Worm (Caenorhabditis elegans): Measurements from ENCODE around the gene ZK892.3.

Gene ZK892.3

DNA sequence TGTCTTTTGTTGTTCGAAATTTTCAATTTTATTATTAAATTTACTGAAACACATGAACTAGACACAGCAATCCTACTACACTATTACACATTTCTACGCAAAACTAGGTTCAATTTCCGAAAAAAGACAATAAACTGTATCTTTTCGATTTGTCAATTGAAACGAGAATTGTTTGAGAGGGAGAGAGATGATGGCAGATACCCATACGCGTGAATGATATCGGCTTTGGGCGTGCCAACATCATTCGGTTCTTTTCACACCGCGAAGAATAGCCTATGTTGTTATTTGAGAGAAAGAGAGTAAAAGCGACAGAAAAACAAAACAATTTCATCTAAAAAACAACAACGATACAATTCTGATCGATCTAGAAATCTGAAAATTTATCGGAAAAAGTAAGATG is 10.1 kb downstream of the ZK892.3 start:
- TF ChIP-seq dao-5 (tag; optimal IDR thresholded peaks at IDR 0.05) (no peak), him-1 (tag; optimal IDR thresholded peaks at IDR 0.05) (no peak), W03F9.2 (tag; optimal IDR thresholded peaks at IDR 0.05) (no peak)

DNA sequence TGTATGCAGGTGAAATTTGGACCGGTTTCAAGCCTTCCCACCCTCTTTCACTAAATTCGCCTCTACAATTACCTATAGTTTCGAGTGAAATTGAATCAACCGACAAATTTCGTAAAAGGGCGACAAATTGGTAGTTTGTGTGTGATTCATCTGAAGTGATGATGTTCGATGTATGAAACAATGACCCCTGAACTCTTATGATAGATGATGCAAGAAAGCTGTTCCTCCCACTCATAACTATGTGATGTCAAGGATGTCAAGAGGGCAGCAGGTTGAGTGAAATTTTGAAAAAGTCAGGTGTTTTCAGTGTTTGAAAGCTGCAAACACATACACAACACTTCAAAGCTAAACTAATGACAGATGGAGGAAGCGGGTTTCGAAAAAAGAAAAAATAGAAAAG is 10.8 kb downstream of the ZK892.3 start:
- TF ChIP-seq him-1 (tag; optimal IDR thresholded peaks at IDR 0.05) (no peak), W03F9.2 (tag; optimal IDR thresholded peaks at IDR 0.05) (no peak), dao-5 (tag; optimal IDR thresholded peaks at IDR 0.05) (no peak)

DNA sequence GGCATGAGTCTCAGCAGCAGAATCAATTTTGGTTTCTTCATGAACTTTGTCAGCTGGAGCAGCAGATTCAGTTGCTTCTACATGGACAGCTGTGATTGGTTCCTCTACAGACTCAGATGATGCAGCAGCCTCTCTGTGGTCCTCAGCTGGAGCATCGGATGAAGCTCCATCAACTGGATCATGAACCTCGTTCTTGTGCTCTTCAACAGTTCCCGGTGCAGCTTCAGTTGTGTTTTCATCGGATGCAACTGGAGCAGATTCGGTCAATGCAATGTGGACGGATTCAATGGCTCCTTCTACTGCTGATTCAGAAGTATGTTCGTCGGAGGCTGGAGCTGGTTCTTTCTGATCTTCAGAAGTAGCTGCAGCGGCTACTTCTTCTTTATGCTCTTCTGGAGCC is 12.7 kb downstream of the ZK892.3 start:
- TF ChIP-seq W03F9.2 (tag; optimal IDR thresholded peaks at IDR 0.05) (no peak), him-1 (tag; optimal IDR thresholded peaks at IDR 0.05) (no peak), dao-5 (tag; optimal IDR thresholded peaks at IDR 0.05) (no peak)

DNA sequence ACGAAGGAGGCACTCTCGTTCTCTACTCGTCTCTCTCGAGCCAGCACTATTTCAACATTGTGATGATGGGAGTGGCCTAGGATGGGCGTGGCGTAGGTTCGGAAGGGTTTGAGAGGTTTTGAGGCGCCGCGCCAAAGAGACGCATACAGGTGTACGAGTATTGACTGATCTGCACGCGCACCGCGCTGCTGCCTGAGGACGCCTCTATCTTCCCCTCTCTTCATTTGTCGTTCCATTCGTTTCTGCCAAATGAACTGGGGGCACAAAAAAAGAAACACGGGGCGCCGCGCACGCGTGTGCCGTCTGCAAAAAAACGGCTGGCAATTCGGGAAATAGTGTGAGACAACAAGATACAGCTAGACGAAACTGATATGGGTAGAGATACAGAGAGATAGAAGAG is 14.4 kb downstream of the ZK892.3 start, which contains the start of gene lec-2:
Gene lec-2 (minus strand): TSS at position 171 of the 400 bp plus-strand sequence.
- no peak for TF ChIP-seq dao-5 (tag; optimal IDR thresholded peaks at IDR 0.05)
- TF ChIP-seq W03F9.2 (tag; optimal IDR thresholded peaks at IDR 0.05), result no peak
- no peak for TF ChIP-seq him-1 (tag; optimal IDR thresholded peaks at IDR 0.05)

DNA sequence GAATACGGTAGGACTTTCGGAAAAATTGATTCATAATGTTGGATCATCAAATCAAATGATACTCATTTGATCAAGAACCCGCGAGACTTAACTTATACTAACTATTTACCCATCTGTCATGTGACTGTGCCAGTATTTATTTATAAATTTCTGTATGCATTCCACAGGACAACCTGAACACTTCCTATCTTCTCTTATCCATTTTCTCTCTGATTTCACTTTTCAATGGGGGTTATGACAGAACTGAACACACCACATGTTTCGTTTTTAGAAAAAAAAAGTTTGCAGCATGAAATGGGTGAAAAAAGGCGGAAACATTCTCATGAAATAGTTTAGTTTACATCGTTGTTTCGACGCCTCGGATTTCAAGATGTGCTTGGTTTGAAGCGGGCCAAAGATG is 15.9 kb downstream of the ZK892.3 start:
- TF ChIP-seq dao-5 (tag; optimal IDR thresholded peaks at IDR 0.05), result no peak
- TF ChIP-seq W03F9.2 (tag; optimal IDR thresholded peaks at IDR 0.05), result no peak
- no peak for TF ChIP-seq him-1 (tag; optimal IDR thresholded peaks at IDR 0.05)

DNA sequence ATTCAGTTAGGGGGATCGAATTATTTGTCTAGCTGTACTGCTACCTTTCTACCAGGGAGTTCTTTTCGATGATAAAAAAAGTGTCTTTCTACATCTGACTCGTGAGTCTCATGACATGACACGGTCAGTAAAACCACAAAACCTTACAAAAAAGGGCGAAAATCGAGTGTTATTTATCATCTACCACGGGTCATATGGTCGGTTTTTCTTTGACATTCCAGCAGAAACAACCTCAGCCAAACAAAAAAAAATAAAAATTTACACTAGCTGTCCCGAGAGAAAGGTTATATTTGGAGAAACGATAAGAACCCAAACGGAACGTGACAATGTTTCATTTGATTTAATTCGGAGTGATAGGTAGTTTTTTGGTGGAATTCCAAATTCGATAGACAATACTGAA is 18.0 kb downstream of the ZK892.3 start:
- TF ChIP-seq dao-5 (tag; optimal IDR thresholded peaks at IDR 0.05) (no peak), W03F9.2 (tag; optimal IDR thresholded peaks at IDR 0.05) (no peak), him-1 (tag; optimal IDR thresholded peaks at IDR 0.05) (no peak)

DNA sequence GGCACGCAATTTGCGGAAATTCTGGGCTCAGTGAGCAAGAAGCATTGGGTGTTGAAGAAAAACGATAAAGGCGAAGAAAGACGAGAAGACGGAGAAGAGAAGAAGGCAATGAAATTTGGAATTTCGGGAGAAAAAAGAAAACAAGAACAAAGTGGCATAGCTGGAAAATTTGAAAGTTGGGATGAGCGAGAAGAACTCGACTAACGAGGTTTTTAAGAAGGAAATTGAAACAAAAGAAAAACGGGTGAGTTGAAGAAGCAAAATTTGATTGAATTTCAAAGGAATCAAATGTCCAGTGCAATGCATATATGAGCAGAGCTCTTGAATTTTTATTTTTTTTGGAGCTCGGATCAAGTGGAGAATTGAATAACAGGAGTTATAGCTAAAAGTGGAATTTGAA is 20.1 kb downstream of the ZK892.3 start:
- TF ChIP-seq W03F9.2 (tag; optimal IDR thresholded peaks at IDR 0.05), result no peak
- no peak for TF ChIP-seq dao-5 (tag; optimal IDR thresholded peaks at IDR 0.05)
- no peak for TF ChIP-seq him-1 (tag; optimal IDR thresholded peaks at IDR 0.05)

DNA sequence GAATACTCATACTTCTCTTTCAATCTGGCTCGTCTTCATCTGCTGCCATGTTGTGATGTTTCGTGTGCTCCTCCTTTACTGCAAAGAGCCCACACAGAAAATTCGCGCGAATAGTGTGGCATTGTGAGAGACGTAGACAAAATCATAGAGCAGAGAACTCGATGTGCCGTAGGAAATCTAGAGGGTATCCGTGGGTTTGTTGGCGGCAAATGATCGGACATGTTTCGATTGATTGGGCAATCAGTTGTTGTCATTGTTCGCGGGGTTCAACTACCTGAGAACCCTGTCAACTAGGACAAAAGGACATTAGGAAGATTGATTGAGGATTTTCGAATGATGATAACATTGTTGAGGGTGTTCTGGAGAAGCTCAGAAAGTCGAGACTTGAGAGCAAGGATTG is 23.4 kb downstream of the ZK892.3 start:
- TF ChIP-seq him-1 (tag; optimal IDR thresholded peaks at IDR 0.05) (no peak), W03F9.2 (tag; optimal IDR thresholded peaks at IDR 0.05) (no peak), dao-5 (tag; optimal IDR thresholded peaks at IDR 0.05) (no peak)

DNA sequence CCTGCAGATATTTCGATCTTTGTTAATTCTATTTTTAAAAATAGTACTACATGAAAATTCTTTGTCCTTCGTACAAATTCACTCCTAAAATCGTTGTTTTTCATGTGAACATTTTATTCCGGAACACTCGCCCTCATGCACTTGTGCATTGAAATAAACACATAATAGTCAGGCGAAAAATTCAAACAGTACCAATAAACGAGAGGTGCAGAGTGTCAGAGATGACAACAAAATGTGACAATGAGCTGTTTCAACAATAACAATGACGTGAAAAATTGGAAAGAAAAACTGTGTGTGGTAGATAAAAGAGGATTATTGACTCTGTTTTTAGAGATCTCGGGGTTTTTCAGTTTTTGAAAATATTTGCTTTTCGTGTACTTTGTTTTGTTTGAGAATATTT is 26.5 kb downstream of the ZK892.3 start, which contains the start of gene F52H3.6:
Gene F52H3.6 (minus strand): TSS at position 228 of the 400 bp plus-strand sequence.
- TF ChIP-seq dao-5 (tag; optimal IDR thresholded peaks at IDR 0.05) (no peak), him-1 (tag; optimal IDR thresholded peaks at IDR 0.05) (no peak), W03F9.2 (tag; optimal IDR thresholded peaks at IDR 0.05) (no peak)

DNA sequence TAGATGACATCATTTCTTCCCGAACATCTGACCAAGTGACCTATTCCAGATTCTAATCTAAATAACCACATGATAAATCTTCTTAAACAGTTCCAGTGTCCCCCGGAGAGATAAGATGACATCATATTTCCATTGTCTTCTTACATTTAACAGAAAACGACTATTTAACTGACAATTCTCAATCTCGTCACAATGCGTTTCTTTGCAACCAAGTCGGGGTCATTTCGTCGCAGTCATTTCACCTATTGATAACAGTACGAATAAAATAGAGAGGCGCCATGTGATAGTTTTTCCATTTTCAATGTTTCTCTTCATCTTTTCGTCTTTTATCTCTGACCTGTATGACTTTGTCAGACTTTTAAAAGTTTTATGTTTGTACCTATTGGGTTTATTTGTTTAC is 27.4 kb downstream of the ZK892.3 start:
- no peak for TF ChIP-seq him-1 (tag; optimal IDR thresholded peaks at IDR 0.05)

DNA sequence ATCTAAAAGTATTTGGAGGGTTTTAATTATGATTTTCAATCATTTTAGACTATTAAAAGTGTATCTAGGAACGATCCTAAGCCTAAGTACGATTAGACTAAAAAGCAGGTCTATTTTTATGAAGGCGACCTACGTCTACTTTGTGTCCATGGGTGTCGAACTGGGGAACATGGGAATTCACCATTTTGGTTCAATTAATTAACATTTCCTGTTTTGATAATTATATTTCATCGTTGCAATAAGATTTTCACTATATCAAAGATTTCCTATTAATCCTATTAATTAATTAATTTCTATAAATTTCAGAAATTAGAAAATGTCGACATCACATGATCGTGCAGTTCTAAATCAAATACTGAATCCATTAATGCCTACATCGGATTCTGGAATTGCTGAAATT is 28.2 kb downstream of the ZK892.3 start, which contains the start of gene ttc-36:
Gene ttc-36 (plus strand): TSS at position 301 of the 400 bp plus-strand sequence.
- no peak for TF ChIP-seq dao-5 (tag; optimal IDR thresholded peaks at IDR 0.05)
- no peak for TF ChIP-seq him-1 (tag; optimal IDR thresholded peaks at IDR 0.05)
- no peak for TF ChIP-seq W03F9.2 (tag; optimal IDR thresholded peaks at IDR 0.05)

DNA sequence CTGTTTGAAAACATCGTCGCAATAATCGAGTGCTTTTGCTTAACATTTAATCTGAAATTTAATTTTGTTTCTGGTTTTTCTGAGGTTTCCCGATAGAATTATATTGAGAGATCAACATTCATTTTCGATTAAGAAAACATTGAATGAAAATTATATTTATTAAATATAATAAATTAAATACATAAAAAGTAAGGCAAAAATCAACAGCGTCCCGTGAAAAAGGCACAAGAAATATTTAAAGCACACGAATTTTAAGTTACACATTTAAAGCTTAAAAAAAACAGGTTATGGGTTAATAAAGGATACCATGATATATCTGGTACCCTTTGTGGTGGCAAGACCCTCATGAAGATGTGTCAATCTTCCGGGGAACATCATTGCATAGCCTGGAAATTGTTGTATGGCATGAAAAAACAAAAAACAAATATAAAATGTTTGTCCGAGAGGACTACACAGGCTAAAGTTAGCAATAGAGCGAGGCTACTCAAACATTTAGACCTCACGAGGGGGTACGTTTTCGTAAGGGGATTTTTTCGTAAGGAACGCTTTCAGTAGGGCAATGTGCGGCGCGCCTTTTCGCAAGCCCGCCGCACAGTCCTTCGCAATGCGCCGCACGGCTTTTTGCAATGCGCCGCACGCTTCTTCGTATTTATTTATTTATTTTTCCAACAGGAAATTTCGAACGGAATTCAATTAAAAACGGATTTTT is 31.7 kb downstream of the ZK892.3 start, which contains the start of gene mtcu-2:
Gene mtcu-2 (minus strand): TSS at position 51 of the 709 bp plus-strand sequence.
- peak; percentile 40 for TF ChIP-seq W03F9.2 (tag; optimal IDR thresholded peaks at IDR 0.05)

DNA sequence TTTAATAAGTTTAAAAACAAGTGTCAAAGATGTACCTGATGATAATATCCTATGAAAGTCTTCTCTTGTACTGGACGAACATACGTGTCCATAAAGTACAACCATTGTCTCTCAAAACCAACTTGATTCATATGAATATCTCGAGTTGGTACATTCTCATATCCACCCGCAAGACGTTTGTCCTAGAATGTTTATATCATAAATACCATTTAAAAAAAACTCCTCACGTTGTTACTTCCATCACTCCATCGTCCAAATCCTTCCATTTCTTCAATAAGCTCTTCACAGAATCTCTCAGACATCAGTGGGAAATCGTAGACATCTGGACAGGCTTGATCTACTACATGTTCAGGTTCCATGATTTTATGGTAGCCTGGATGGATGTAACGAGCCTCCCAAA is 33.8 kb downstream of the ZK892.3 start:
- no peak for TF ChIP-seq W03F9.2 (tag; optimal IDR thresholded peaks at IDR 0.05)
- TF ChIP-seq him-1 (tag; optimal IDR thresholded peaks at IDR 0.05), result no peak
- TF ChIP-seq dao-5 (tag; optimal IDR thresholded peaks at IDR 0.05), result no peak

DNA sequence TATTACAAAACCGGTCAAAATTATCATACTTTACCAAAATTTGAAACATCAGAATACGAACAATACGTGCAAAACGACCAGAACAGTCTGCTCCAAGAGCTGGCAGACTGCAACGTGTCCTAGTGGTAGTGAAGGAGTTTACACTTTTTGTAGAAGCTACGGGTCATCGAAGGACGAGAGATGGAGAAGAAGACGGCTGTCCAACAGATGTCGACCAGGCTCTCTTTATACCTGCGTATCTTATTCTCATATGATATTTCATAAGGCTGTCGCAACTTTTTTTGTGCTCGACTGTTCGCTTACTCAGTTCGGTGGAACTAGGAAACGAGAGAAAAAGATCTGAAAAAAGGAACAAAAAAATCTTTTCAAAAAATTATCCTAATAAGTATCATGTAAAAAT is 38.2 kb downstream of the ZK892.3 start, which contains the start of gene let-268:
Gene let-268 (minus strand): TSS at position 182 of the 400 bp plus-strand sequence.
- TF ChIP-seq him-1 (tag; optimal IDR thresholded peaks at IDR 0.05), result no peak
- no peak for TF ChIP-seq W03F9.2 (tag; optimal IDR thresholded peaks at IDR 0.05)
- no peak for TF ChIP-seq dao-5 (tag; optimal IDR thresholded peaks at IDR 0.05)

DNA sequence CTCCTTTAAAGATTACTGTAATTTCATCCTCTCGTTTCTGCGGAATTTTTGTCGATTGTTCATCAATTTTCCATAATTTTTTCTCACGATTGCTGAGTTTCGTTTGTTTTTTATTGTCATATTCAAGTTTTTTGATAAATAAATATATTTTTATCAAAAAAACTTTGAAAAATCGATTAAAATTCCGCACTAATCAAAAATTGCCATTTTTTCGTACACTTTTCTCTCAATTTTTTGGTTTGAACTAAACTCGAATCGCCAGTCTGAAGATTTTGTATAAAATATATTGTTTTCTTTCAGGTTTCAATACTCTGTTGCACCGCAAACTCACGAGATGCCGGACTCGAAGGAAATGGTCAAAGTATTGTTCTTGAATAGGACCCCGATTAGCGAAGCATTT is 39.2 kb downstream of the ZK892.3 start, which contains the start of gene ogr-2:
Gene ogr-2 (plus strand): TSS at position 301 of the 400 bp plus-strand sequence.
- TF ChIP-seq him-1 (tag; optimal IDR thresholded peaks at IDR 0.05), result no peak
- TF ChIP-seq W03F9.2 (tag; optimal IDR thresholded peaks at IDR 0.05), result no peak
- no peak for TF ChIP-seq dao-5 (tag; optimal IDR thresholded peaks at IDR 0.05)

Data from whole organism, L4/young adult.